Worm (Caenorhabditis elegans) whole organism, young adult: ENCODE measurements around the gene srw-99.

Source experiments
- B0336.3 ChIP-seq: fragments of 200-800 bp; sonication (Bioruptor generic); IDR thresholded peaks from 2 replicates; pipeline ENCODE4 v1.3.6; 2022; ENCODE audit warnings: missing genetic modification characterization, missing compliant biosample characterization
- C06A6.2 ChIP-seq: fragments of 200-800 bp; sonication (Bioruptor generic); conservative IDR thresholded peaks from 2 replicates; pipeline ENCODE4 v1.3.6; 2022; ENCODE audit warnings: missing genetic modification characterization, missing compliant biosample characterization
- F33H1.4 ChIP-seq: fragments of 200-800 bp; sonication (Bioruptor generic); IDR thresholded peaks from 2 replicates; pipeline ENCODE4 v1.3.6; 2022; ENCODE audit warnings: missing genetic modification reagents, missing genetic modification characterization, missing compliant biosample characterization
- T07F8.4 ChIP-seq: sonication (generic microtip); optimal IDR thresholded peaks from 2 replicates; lab custom pipeline; 2016; ENCODE audit warnings: mild to moderate bottlenecking, missing genetic modification characterization, moderate library complexity, missing compliant biosample characterization
- athp-1 ChIP-seq: sonication (generic microtip); optimal IDR thresholded peaks from 2 replicates; lab custom pipeline; 2017; ENCODE audit warnings: mild to moderate bottlenecking, missing genetic modification characterization, missing compliant biosample characterization
- attf-6 ChIP-seq: fragments of 200-800 bp; sonication (Bioruptor generic); IDR thresholded peaks from 2 replicates; pipeline ENCODE4 v1.3.6; 2022; ENCODE audit warnings: missing genetic modification reagents, missing genetic modification characterization, missing compliant biosample characterization
- ceh-100 ChIP-seq: fragments of 200-800 bp; sonication (Bioruptor generic); IDR thresholded peaks from 2 replicates; pipeline ENCODE4 v1.3.6; 2022; ENCODE audit warnings: missing genetic modification reagents, missing genetic modification characterization, missing compliant biosample characterization
- ceh-58 ChIP-seq: fragments of 200-800 bp; sonication (Bioruptor generic); IDR thresholded peaks from 2 replicates; pipeline ENCODE4 v1.3.6; 2022; ENCODE audit warnings: missing genetic modification characterization, missing compliant biosample characterization
- dox-1 ChIP-seq: fragments of 200-800 bp; sonication (Bioruptor generic); IDR thresholded peaks from 2 replicates; pipeline ENCODE4 v1.3.6; 2022; ENCODE audit warnings: missing genetic modification reagents, missing genetic modification characterization, missing compliant biosample characterization
- hmg-1.2 ChIP-seq: fragments of 200-800 bp; sonication (Bioruptor generic); IDR thresholded peaks from 2 replicates; pipeline ENCODE4 v1.3.6; 2022; ENCODE audit warnings: missing genetic modification reagents, missing genetic modification characterization, missing compliant biosample characterization
- hrde-1 ChIP-seq: sonication (generic microtip); optimal IDR thresholded peaks from 2 replicates; lab custom pipeline; 2016; ENCODE audit warnings: missing genetic modification characterization, mild to moderate bottlenecking, missing compliant biosample characterization, moderate library complexity, missing genotype, missing genetic modification reagents, borderline replicate concordance
- hsf-1 ChIP-seq: fragments of 200-800 bp; sonication (Bioruptor generic); IDR thresholded peaks from 2 replicates; pipeline ENCODE4 v1.3.6; 2022; ENCODE audit warnings: missing genetic modification reagents, missing genetic modification characterization, missing compliant biosample characterization
- lir-1 ChIP-seq: fragments of 200-800 bp; sonication (Bioruptor generic); conservative IDR thresholded peaks from 2 replicates; pipeline ENCODE4 v1.3.6; 2022; ENCODE audit warnings: missing genetic modification reagents, missing genetic modification characterization, missing compliant biosample characterization
- mcd-1 ChIP-seq: fragments of 200-800 bp; sonication (Bioruptor generic); IDR thresholded peaks from 2 replicates; pipeline ENCODE4 v1.3.6; 2022; ENCODE audit warnings: missing genetic modification reagents, missing genetic modification characterization, missing compliant biosample characterization
- mxl-1 ChIP-seq: sonication (generic microtip); optimal IDR thresholded peaks from 2 replicates; lab custom pipeline; 2016; ENCODE audit warnings: missing genetic modification characterization, missing compliant biosample characterization
- nfyb-1 ChIP-seq: fragments of 200-800 bp; sonication (Bioruptor generic); IDR thresholded peaks from 2 replicates; pipeline ENCODE4 v1.3.6; 2022; ENCODE audit warnings: missing genetic modification reagents, missing genetic modification characterization, missing compliant biosample characterization
- nhr-27 ChIP-seq: fragments of 200-800 bp; sonication (Bioruptor generic); optimal IDR thresholded peaks from 2 replicates; lab custom pipeline; 2018; ENCODE audit warnings: mild to moderate bottlenecking, missing genetic modification characterization, moderate library complexity, missing compliant biosample characterization
- nhr-80 ChIP-seq: sonication (generic microtip); optimal IDR thresholded peaks from 2 replicates; lab custom pipeline; 2016; ENCODE audit warnings: missing genetic modification characterization, missing compliant biosample characterization
- nhr-90 ChIP-seq: sonication (generic microtip); optimal IDR thresholded peaks from 2 replicates; lab custom pipeline; 2016; ENCODE audit warnings: missing genotype, mild to moderate bottlenecking, missing genetic modification characterization, missing compliant biosample characterization
- pbrm-1 ChIP-seq: fragments of 200-800 bp; sonication (Bioruptor generic); IDR thresholded peaks from 2 replicates; pipeline ENCODE4 v1.3.6; 2022; ENCODE audit warnings: missing genetic modification reagents, missing genetic modification characterization, missing compliant biosample characterization
- pha-4 ChIP-seq: fragments of 150-350 bp; sonication (generic microtip); optimal IDR thresholded peaks from 2 replicates; lab custom pipeline; 2014; ENCODE audit warnings: missing biosample characterization, missing genetic modification reagents, missing genetic modification characterization
- repo-1 ChIP-seq: sonication (generic microtip); optimal IDR thresholded peaks from 2 replicates; lab custom pipeline; 2017; ENCODE audit warnings: mild to moderate bottlenecking, missing genetic modification characterization, missing compliant biosample characterization
- snpc-3.4 ChIP-seq: sonication (generic microtip); optimal IDR thresholded peaks from 2 replicates; lab custom pipeline; 2017; ENCODE audit warnings: missing genetic modification characterization, mild to moderate bottlenecking, missing compliant biosample characterization, antibody characterized with exemption, moderate library complexity, missing genotype, missing genetic modification reagents
- sptf-2 ChIP-seq: fragments of 200-800 bp; sonication (Bioruptor generic); optimal IDR thresholded peaks from 2 replicates; lab custom pipeline; 2018; ENCODE audit warnings: mild to moderate bottlenecking, missing genetic modification characterization, missing compliant biosample characterization
- tbp1 ChIP-seq: fragments of 200-800 bp; sonication (Bioruptor generic); optimal IDR thresholded peaks from 2 replicates; lab custom pipeline; 2018; ENCODE audit warnings: mild to moderate bottlenecking, missing genetic modification characterization, missing compliant biosample characterization
- tbx-9 ChIP-seq: sonication (generic microtip); optimal IDR thresholded peaks from 2 replicates; lab custom pipeline; 2016; ENCODE audit warnings: borderline replicate concordance, missing genetic modification characterization, inconsistent platforms, missing compliant biosample characterization
- tlf-1 ChIP-seq: fragments of 200-800 bp; sonication (Bioruptor generic); optimal IDR thresholded peaks from 2 replicates; lab custom pipeline; 2018; ENCODE audit warnings: mild to moderate bottlenecking, missing genetic modification characterization, missing compliant biosample characterization

The srw-99 gene

ce11 chrV:1752496-1752895 lies 44.0 kb downstream of the srw-99 start, which contains the start of gene ZK697.1:
ZK697.1 (plus strand) TSS chrV:1752796.
- no peak for TF ChIP-seq F33H1.4
- TF ChIP-seq pha-4 (tag; lab: Kevin White, UChicago): no peak
- no peak for TF ChIP-seq tlf-1 (GFP tag; lab: Kevin White, UChicago)
- TF ChIP-seq ceh-100 (GFP tag; lab: Robert Waterston, UW): no peak
- TF ChIP-seq attf-6 (GFP tag; lab: Robert Waterston, UW): no peak
- TF ChIP-seq C06A6.2 (GFP tag; lab: Robert Waterston, UW): no peak
- no peak for TF ChIP-seq ceh-58 (GFP tag; lab: Robert Waterston, UW)
- TF ChIP-seq lir-1 (GFP tag; lab: Robert Waterston, UW): no peak
- TF ChIP-seq snpc-3.4: no peak
- TF ChIP-seq hmg-1.2: no peak

DNA sequence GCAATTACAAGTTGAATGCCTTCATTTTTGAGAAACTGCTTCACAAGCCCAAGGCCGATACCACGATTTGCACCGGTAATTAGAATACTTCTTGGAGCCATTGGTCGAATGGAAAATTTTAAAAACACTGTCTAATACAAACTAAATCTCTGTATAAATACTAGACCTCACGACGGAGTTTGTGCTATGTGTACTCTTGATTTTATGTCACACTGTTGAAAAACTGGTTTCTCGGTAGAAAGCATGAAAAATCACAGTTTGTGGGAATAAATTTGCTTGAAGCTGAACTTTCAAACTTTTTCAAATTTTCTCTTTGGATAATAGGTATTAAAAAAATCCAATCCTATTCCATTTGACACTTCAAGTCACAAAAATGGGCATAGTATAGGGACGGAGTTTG lies 47.0 kb downstream of the srw-99 start, which contains the start of gene ZK697.14:
Gene ZK697.14 (minus strand): TSS at position 101 of the 400 bp plus-strand sequence.
- TF ChIP-seq mcd-1 (GFP tag; lab: Robert Waterston, UW) (no peak), nhr-27 (no peak), dox-1 (GFP tag; lab: Robert Waterston, UW) (no peak), repo-1 (no peak), athp-1 (tag; lab: Kevin White, UChicago) (no peak), tbp1 (GFP tag; lab: Kevin White, UChicago) (no peak), pbrm-1 (GFP tag; lab: Robert Waterston, UW) (no peak), nhr-90 (tag; lab: Kevin White, UChicago) (no peak), nfyb-1 (GFP tag; lab: Robert Waterston, UW) (no peak), hsf-1 (GFP tag; lab: Robert Waterston, UW) (no peak), tbx-9 (tag; lab: Kevin White, UChicago) (no peak), sptf-2 (GFP tag; lab: Kevin White, UChicago) (no peak), B0336.3 (GFP tag; lab: Robert Waterston, UW) (no peak)

- peak; percentile 32 for TF ChIP-seq nhr-80 (tag; lab: Kevin White, UChicago)
- TF ChIP-seq dox-1 (GFP tag; lab: Robert Waterston, UW): no peak
- TF ChIP-seq T07F8.4 (tag; lab: Kevin White, UChicago): no peak
- no peak for TF ChIP-seq hrde-1
Measured at ce11 chrV:1756099-1756498, 47.6 kb downstream of the srw-99 start.

- TF ChIP-seq mxl-1 (tag; lab: Kevin White, UChicago) (no peak), nhr-80 (tag; lab: Kevin White, UChicago) (peak; percentile 0)
Measured at ce11 chrV:1756856-1757255, 48.3 kb downstream of the srw-99 start, which contains the start of gene clec-204. clec-204 (plus strand) TSS chrV:1757156.
